Worm (Caenorhabditis elegans) whole organism, late embryonic: Measurements from ENCODE around the gene srbc-24.
"Not testable (repeated sequence)": the region's sequence is repeated elsewhere in the genome, so short reads cannot be mapped to it uniquely, and the experiment has no call there.

ENCODE experiments used
- C08G9.2 ChIP-seq: sonication (generic microtip); optimal IDR thresholded peaks from 2 replicates; lab custom pipeline; 2016; ENCODE audit warnings: mild to moderate bottlenecking, missing genetic modification characterization, moderate library complexity, missing compliant biosample characterization
- K02D7.2 ChIP-seq: sonication (generic microtip); optimal IDR thresholded peaks from 2 replicates; lab custom pipeline; 2017; ENCODE audit warnings: mild to moderate bottlenecking, missing genetic modification characterization, missing compliant biosample characterization
- ahr-1 ChIP-seq: sonication (generic microtip); optimal IDR thresholded peaks from 2 replicates; lab custom pipeline; 2016; ENCODE audit warnings: missing genetic modification characterization, missing compliant biosample characterization
- ceh-18 ChIP-seq: sonication (generic microtip); optimal IDR thresholded peaks from 2 replicates; lab custom pipeline; 2016; ENCODE audit warnings: missing genetic modification characterization, missing compliant biosample characterization
- ceh-2 ChIP-seq: sonication (generic microtip); optimal IDR thresholded peaks from 2 replicates; lab custom pipeline; 2016; ENCODE audit warnings: missing genotype, missing genetic modification characterization, missing compliant biosample characterization
- ceh-30 ChIP-seq: fragments of 150-350 bp; optimal IDR thresholded peaks from 2 replicates; lab custom pipeline; 2014; ENCODE audit warnings: missing biosample characterization, missing genetic modification characterization
- ceh-34 ChIP-seq: sonication (generic microtip); optimal IDR thresholded peaks from 2 replicates; lab custom pipeline; 2016; ENCODE audit warnings: mild to moderate bottlenecking, missing genetic modification characterization, missing compliant biosample characterization
- ceh-45 ChIP-seq: fragments of 200-800 bp; sonication (Bioruptor generic); IDR thresholded peaks from 2 replicates; pipeline ENCODE4 v1.3.6; 2022; ENCODE audit warnings: missing genetic modification reagents, missing genetic modification characterization, missing compliant biosample characterization
- ceh-48 ChIP-seq: sonication (generic microtip); optimal IDR thresholded peaks from 2 replicates; lab custom pipeline; 2016; ENCODE audit warnings: missing genetic modification characterization, inconsistent platforms, missing compliant biosample characterization
- ceh-6 ChIP-seq: fragments of 200-800 bp; sonication (Bioruptor generic); optimal IDR thresholded peaks from 2 replicates; lab custom pipeline; 2018; ENCODE audit warnings: mild to moderate bottlenecking, missing genetic modification characterization, missing compliant biosample characterization
- ceh-9 ChIP-seq: sonication (generic microtip); optimal IDR thresholded peaks from 2 replicates; lab custom pipeline; 2016; ENCODE audit warnings: mild to moderate bottlenecking, missing genetic modification characterization, inconsistent platforms, missing compliant biosample characterization
- dmd-4 ChIP-seq: sonication (generic microtip); optimal IDR thresholded peaks from 2 replicates; lab custom pipeline; 2016; ENCODE audit warnings: borderline replicate concordance, missing genetic modification characterization, missing compliant biosample characterization
- eyg-1 ChIP-seq: sonication (generic microtip); optimal IDR thresholded peaks from 2 replicates; lab custom pipeline; 2016; ENCODE audit warnings: missing genotype, missing genetic modification characterization, missing compliant biosample characterization
- fkh-10 ChIP-seq: fragments of 150-350 bp; optimal IDR thresholded peaks from 2 replicates; lab custom pipeline; 2014; ENCODE audit warnings: missing biosample characterization, missing genetic modification reagents, missing genetic modification characterization
- fkh-6 ChIP-seq: sonication (generic microtip); optimal IDR thresholded peaks from 2 replicates; lab custom pipeline; 2016; ENCODE audit warnings: missing genetic modification characterization, missing compliant biosample characterization
- hlh-13 ChIP-seq: fragments of 200-800 bp; sonication (Bioruptor generic); optimal IDR thresholded peaks from 2 replicates; lab custom pipeline; 2018; ENCODE audit warnings: mild to moderate bottlenecking, missing genetic modification characterization, missing compliant biosample characterization
- hlh-6 ChIP-seq: sonication (generic microtip); optimal IDR thresholded peaks from 2 replicates; lab custom pipeline; 2016; ENCODE audit warnings: missing genotype, missing genetic modification characterization, missing compliant biosample characterization
- hlh-8 ChIP-seq: sonication (generic microtip); optimal IDR thresholded peaks from 2 replicates; lab custom pipeline; 2016; ENCODE audit warnings: missing genotype, missing genetic modification characterization, missing compliant biosample characterization
- lim-6 ChIP-seq: sonication (generic microtip); optimal IDR thresholded peaks from 2 replicates; lab custom pipeline; 2016; ENCODE audit warnings: missing genetic modification characterization, missing compliant biosample characterization
- lin-11 ChIP-seq: fragments of 200-800 bp; sonication (Bioruptor generic); optimal IDR thresholded peaks from 2 replicates; lab custom pipeline; 2018; ENCODE audit warnings: mild to moderate bottlenecking, missing genetic modification characterization, missing compliant biosample characterization
- madf-2 ChIP-seq: sonication (generic microtip); optimal IDR thresholded peaks from 2 replicates; lab custom pipeline; 2017; ENCODE audit warnings: missing genetic modification characterization, missing compliant biosample characterization
- mec-3 ChIP-seq: sonication (generic microtip); optimal IDR thresholded peaks from 2 replicates; lab custom pipeline; 2016; ENCODE audit warnings: borderline replicate concordance, missing genetic modification characterization, missing compliant biosample characterization
- nhr-11 ChIP-seq: fragments of 150-350 bp; optimal IDR thresholded peaks from 2 replicates; lab custom pipeline; 2014; ENCODE audit warnings: missing biosample characterization, missing genetic modification characterization
- npax-4 ChIP-seq: sonication (generic microtip); optimal IDR thresholded peaks from 2 replicates; lab custom pipeline; 2016; ENCODE audit warnings: missing genetic modification characterization, missing compliant biosample characterization
- odd-2 ChIP-seq: sonication (generic microtip); optimal IDR thresholded peaks from 2 replicates; lab custom pipeline; 2017; ENCODE audit warnings: antibody characterized with exemption, mild to moderate bottlenecking, missing genetic modification characterization, missing compliant biosample characterization
- pax-1 ChIP-seq: fragments of 150-350 bp; optimal IDR thresholded peaks from 2 replicates; lab custom pipeline; 2014; ENCODE audit warnings: missing biosample characterization, missing genetic modification characterization
- pqm-1 ChIP-seq: sonication (generic microtip); optimal IDR thresholded peaks from 2 replicates; lab custom pipeline; 2016; ENCODE audit warnings: missing genetic modification characterization, missing compliant biosample characterization
- sdc-2 ChIP-seq: sonication (generic microtip); optimal IDR thresholded peaks from 2 replicates; lab custom pipeline; 2016; ENCODE audit warnings: missing genotype, missing genetic modification characterization, missing compliant biosample characterization
- sox-2 ChIP-seq: fragments of 200-800 bp; sonication (Bioruptor generic); IDR thresholded peaks from 2 replicates; pipeline ENCODE4 v1.3.6; 2022; ENCODE audit warnings: missing genetic modification reagents, missing genetic modification characterization, missing compliant biosample characterization
- sox-4 ChIP-seq: sonication (generic microtip); optimal IDR thresholded peaks from 2 replicates; lab custom pipeline; 2017; ENCODE audit warnings: mild to moderate bottlenecking, missing genetic modification characterization, inconsistent platforms, missing compliant biosample characterization
- tbx-2 ChIP-seq: sonication (generic microtip); optimal IDR thresholded peaks from 2 replicates; lab custom pipeline; 2016; ENCODE audit warnings: missing genetic modification characterization, missing compliant biosample characterization
- tbx-7 ChIP-seq: sonication (generic microtip); optimal IDR thresholded peaks from 2 replicates; lab custom pipeline; 2016; ENCODE audit warnings: missing genotype, missing genetic modification characterization, missing compliant biosample characterization
- ttx-3 ChIP-seq: sonication (generic microtip); optimal IDR thresholded peaks from 2 replicates; lab custom pipeline; 2016; ENCODE audit warnings: missing genetic modification reagents, missing genetic modification characterization, missing compliant biosample characterization
- unc-3 ChIP-seq, 2 experiments: fragments of 200-800 bp in 1 of 2; sonication (Bioruptor generic) in 1 of 2; sonication (generic microtip) in 1 of 2; conservative IDR thresholded peaks in 1 of 2; optimal IDR thresholded peaks in 1 of 2; 2 replicates each; pipeline versions ENCODE4 v1.3.6 to Lab custom; 2016 to 2022; ENCODE audit warnings: missing compliant biosample characterization in 2 of 2, missing genetic modification characterization in 2 of 2, missing genetic modification reagents in 1 of 2
- unc-42 ChIP-seq: sonication (generic microtip); optimal IDR thresholded peaks from 2 replicates; lab custom pipeline; 2016; ENCODE audit warnings: missing genotype, missing genetic modification characterization, missing compliant biosample characterization
- unc-86 ChIP-seq: sonication (generic microtip); optimal IDR thresholded peaks from 2 replicates; lab custom pipeline; 2016; ENCODE audit warnings: missing genetic modification characterization, missing compliant biosample characterization

The srbc-24 gene

ce11 chrV:2144408-2144807 lies 7.2 kb upstream of the srbc-24 start, which contains the start of gene F22F7.12:
Gene F22F7.12, minus strand, starts transcription at chrV:2144508.
- not testable (repeated sequence) for TF ChIP-seq ceh-9; dmd-4 (tag; lab: Kevin White, UChicago); K02D7.2 (tag; lab: Kevin White, UChicago)

- TF ChIP-seq sox-2: no peak
- no peak for TF ChIP-seq C08G9.2 (tag; lab: Kevin White, UChicago)
- TF ChIP-seq fkh-6: no peak
- TF ChIP-seq tbx-7 (tag; lab: Kevin White, UChicago): no peak
- TF ChIP-seq unc-42 (tag; lab: Kevin White, UChicago): no peak
- no peak for TF ChIP-seq pqm-1 (tag; lab: Kevin White, UChicago)
- TF ChIP-seq odd-2 (tag; lab: Kevin White, UChicago): no peak
- TF ChIP-seq ceh-34 (tag; lab: Kevin White, UChicago): no peak
- no peak for TF ChIP-seq mec-3 (tag; lab: Kevin White, UChicago)
- no peak for TF ChIP-seq lim-6 (tag; lab: Kevin White, UChicago)
- no peak for TF ChIP-seq ceh-9
- TF ChIP-seq eyg-1 (tag; lab: Kevin White, UChicago): no peak
- TF ChIP-seq hlh-8 (tag; lab: Kevin White, UChicago): no peak
- TF ChIP-seq hlh-13 (GFP tag; lab: Kevin White, UChicago): no peak
- no peak for TF ChIP-seq ttx-3 (tag; lab: Kevin White, UChicago)
- TF ChIP-seq pax-1 (tag; lab: Kevin White, UChicago): no peak
- TF ChIP-seq ceh-2 (tag; lab: Kevin White, UChicago): no peak
- no peak for TF ChIP-seq fkh-10 (GFP tag; lab: Kevin White, UChicago)
These were observed 5.5 kb upstream of the srbc-24 start, which contains the start of gene str-52 for ce11 chrV:2146044-2146443. Gene str-52, minus strand, starts transcription at chrV:2146144.

ce11 chrV:2146795-2147194 lies 4.8 kb upstream of the srbc-24 start, which contains the start of gene srbc-20:
Gene srbc-20, plus strand, starts transcription at chrV:2147095.
- no peak for TF ChIP-seq nhr-11 (tag; lab: Kevin White, UChicago)
- TF ChIP-seq sdc-2 (tag; lab: Kevin White, UChicago): no peak
- TF ChIP-seq unc-3 (GFP tag; conservative IDR thresholded peaks at IDR 0.05; lab: Robert Waterston, UW): no peak
- TF ChIP-seq unc-3 (tag; optimal IDR thresholded peaks at IDR 0.05; lab: Kevin White, UChicago): no peak
- TF ChIP-seq npax-4: no peak

ce11 chrV:2149432-2149831 lies 2.1 kb upstream of the srbc-24 start, which contains the start of gene C45H4.21:
Gene C45H4.21, minus strand, starts transcription at chrV:2149532.
- TF ChIP-seq hlh-13 (GFP tag; lab: Kevin White, UChicago) (no peak), nhr-11 (tag; lab: Kevin White, UChicago) (no peak), K02D7.2 (tag; lab: Kevin White, UChicago) (no peak), madf-2 (tag; lab: Kevin White, UChicago) (no peak), ceh-18 (tag; lab: Kevin White, UChicago) (no peak), hlh-6 (tag; lab: Kevin White, UChicago) (no peak), tbx-2 (tag; lab: Kevin White, UChicago) (no peak), unc-3 (GFP tag; conservative IDR thresholded peaks at IDR 0.05; lab: Robert Waterston, UW) (no peak), unc-3 (tag; optimal IDR thresholded peaks at IDR 0.05; lab: Kevin White, UChicago) (no peak), ceh-45 (GFP tag; lab: Robert Waterston, UW) (no peak), lin-11 (tag; lab: Kevin White, UChicago) (no peak), ttx-3 (tag; lab: Kevin White, UChicago) (no peak), ahr-1 (no peak), unc-86 (tag; lab: Kevin White, UChicago) (no peak), ceh-30 (tag; lab: Kevin White, UChicago) (no peak), ceh-48 (no peak), hlh-8 (tag; lab: Kevin White, UChicago) (no peak), sox-4 (no peak), ceh-6 (GFP tag; lab: Kevin White, UChicago) (no peak), fkh-10 (GFP tag; lab: Kevin White, UChicago) (no peak)
